Fruit fly (Drosophila melanogaster): ENCODE data around the gene tal-AA.
A peak's percentile ranks its signal among the peaks of the same experiment; 100 is the strongest.

The tal-AA gene

DNA sequence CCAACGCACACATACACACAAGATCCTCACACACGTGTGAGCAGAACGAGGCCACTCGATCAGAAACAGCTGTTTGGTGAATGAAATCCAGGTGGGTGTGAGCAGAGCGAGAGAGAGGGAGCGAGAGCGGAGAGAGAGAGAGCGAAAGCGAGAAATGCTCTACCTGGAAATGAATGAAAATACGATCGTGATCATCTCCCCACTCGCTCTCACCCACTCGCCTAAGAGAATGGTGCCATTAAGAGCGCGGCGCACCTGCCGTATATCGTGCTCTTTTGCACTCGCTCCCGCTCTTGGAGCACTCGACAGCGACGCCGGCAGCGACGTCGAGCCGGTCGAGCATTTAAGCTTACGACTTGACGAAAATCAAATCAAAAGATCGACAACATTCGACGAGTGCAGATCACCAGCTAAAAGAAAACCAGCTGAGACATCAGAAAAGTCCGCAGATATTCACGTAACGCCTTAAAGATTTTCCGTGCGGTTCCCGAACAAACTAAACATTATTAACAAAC is at the start of gene tal-AA, which contains the start of the genes tal-1A, tal-2A and tal-3A (continued):
- TF ChIP-seq CG13296 (GFP tag; optimal IDR thresholded peaks at IDR 0.05) = no peak
- no peak for TF ChIP-seq YL-1 (GFP tag; optimal IDR thresholded peaks at IDR 0.05)
- peak; percentile 52 for TF ChIP-seq CG12769 (tag; optimal IDR thresholded peaks at IDR 0.05)
- TF ChIP-seq Atf3 (GFP tag; optimal IDR thresholded peaks at IDR 0.05) = no peak
- no peak for TF ChIP-seq NC2β (GFP tag; optimal IDR thresholded peaks at IDR 0.05)
- no peak for TF ChIP-seq CG42726 (GFP tag; IDR thresholded peaks at IDR 0.05; ENCODE audit: partially characterized antibody)
- TF ChIP-seq Aef1 (GFP tag; IDR thresholded peaks at IDR 0.05) = no peak
- TF ChIP-seq Nf-YB (GFP tag; optimal IDR thresholded peaks at IDR 0.05) = peak; percentile 90
- TF ChIP-seq Sry-β (GFP tag; optimal IDR thresholded peaks at IDR 0.05) = no peak
- TF ChIP-seq danr (GFP tag; IDR thresholded peaks at IDR 0.05) = no peak
- TF ChIP-seq stc (GFP tag; IDR thresholded peaks at IDR 0.05) = peak; percentile 4; the same call in 1 of the 2 replicates
- no peak for TF ChIP-seq trem (tag; optimal IDR thresholded peaks at IDR 0.05)
- TF ChIP-seq kay (GFP tag; optimal IDR thresholded peaks at IDR 0.05) = no peak
- peak; percentile 55 for TF ChIP-seq nom (GFP tag; optimal IDR thresholded peaks at IDR 0.05)
- no peak for TF ChIP-seq Taf1 (GFP tag; IDR thresholded peaks at IDR 0.05)
- no peak for TF ChIP-seq HLH54F (GFP tag; optimal IDR thresholded peaks at IDR 0.05)
- TF ChIP-seq CG1602 (GFP tag; optimal IDR thresholded peaks at IDR 0.05) = no peak
- no peak for TF ChIP-seq org-1 (GFP tag; optimal IDR thresholded peaks at IDR 0.05)
- TF ChIP-seq CG4282 (GFP tag; optimal IDR thresholded peaks at IDR 0.05) = no peak
- peak; percentile 49 for TF ChIP-seq HLHmδ (GFP tag; optimal IDR thresholded peaks at IDR 0.05)
- TF ChIP-seq sug (tag; optimal IDR thresholded peaks at IDR 0.05) = no peak
- no peak for TF ChIP-seq Dip2 (GFP tag; IDR thresholded peaks at IDR 0.05)
- no peak for TF ChIP-seq slou (GFP tag; optimal IDR thresholded peaks at IDR 0.05)
- TF ChIP-seq repo (GFP tag; optimal IDR thresholded peaks at IDR 0.05) = no peak
- no peak for TF ChIP-seq MBD-R2 (GFP tag; IDR thresholded peaks at IDR 0.05)
- no peak for TF ChIP-seq Sox102F (GFP tag; optimal IDR thresholded peaks at IDR 0.05)
- TF ChIP-seq NfI (GFP tag; optimal IDR thresholded peaks at IDR 0.05) = no peak
- no peak for TF ChIP-seq CG10565 (GFP tag; optimal IDR thresholded peaks at IDR 0.05)
- no peak for TF ChIP-seq CG3995 (GFP tag; optimal IDR thresholded peaks at IDR 0.05)
- no peak for TF ChIP-seq pros (GFP tag; optimal IDR thresholded peaks at IDR 0.05)
- TF ChIP-seq CG9797 (GFP tag; optimal IDR thresholded peaks at IDR 0.05) = no peak
- TF ChIP-seq CG3838 (GFP tag; optimal IDR thresholded peaks at IDR 0.05) = no peak
- no peak for TF ChIP-seq fru (optimal IDR thresholded peaks at IDR 0.05)
- no peak for TF ChIP-seq gem (tag; optimal IDR thresholded peaks at IDR 0.05)
- TF ChIP-seq jing (GFP tag; optimal IDR thresholded peaks at IDR 0.05) = no peak
- no peak for TF ChIP-seq caup (GFP tag; optimal IDR thresholded peaks at IDR 0.05; ENCODE audit: severe bottlenecking)
- no peak for TF ChIP-seq CG15011 (GFP tag; optimal IDR thresholded peaks at IDR 0.05)
- TF ChIP-seq Rfx (GFP tag; IDR thresholded peaks at IDR 0.05) = peak; percentile 25; the same call in 1 of the 2 replicates
- TF ChIP-seq CG16779 (GFP tag; IDR thresholded peaks at IDR 0.05) = no peak
- TF ChIP-seq CG5180 (GFP tag; optimal IDR thresholded peaks at IDR 0.05) = peak; percentile 82
- TF ChIP-seq CG4730 (GFP tag; IDR thresholded peaks at IDR 0.05) = no peak
- TF ChIP-seq NC2α (GFP tag; optimal IDR thresholded peaks at IDR 0.05) = peak; percentile 60
- no peak for TF ChIP-seq Sin3A (optimal IDR thresholded peaks at IDR 0.05)
- no peak for TF ChIP-seq Side (GFP tag; optimal IDR thresholded peaks at IDR 0.05)
- no peak for TF ChIP-seq Mrtf (GFP tag; IDR thresholded peaks at IDR 0.05)
- TF ChIP-seq CG12391 (tag; optimal IDR thresholded peaks at IDR 0.05) = no peak
- no peak for TF ChIP-seq Lim3 (GFP tag; IDR thresholded peaks at IDR 0.05)
- TF ChIP-seq bbx (GFP tag; IDR thresholded peaks at IDR 0.05; ENCODE audit: partially characterized antibody) = peak; percentile 31; the same call in 1 of the 2 replicates
- no peak for TF ChIP-seq CG32767 (GFP tag; IDR thresholded peaks at IDR 0.05)
- no peak for TF ChIP-seq Kr (GFP tag; optimal IDR thresholded peaks at IDR 0.05)
- TF ChIP-seq CG2120 (GFP tag; optimal IDR thresholded peaks at IDR 0.05) = no peak
- TF ChIP-seq Sox100B (GFP tag; optimal IDR thresholded peaks at IDR 0.05) = no peak
